Fruit fly (Drosophila melanogaster) whole organism, embryonic: Measurements from ENCODE around the gene CG14015.

Experiments used
- CG12744 ChIP-seq: fragments of 200-800 bp; sonication (Bioruptor generic); optimal IDR thresholded peaks from 2 replicates; lab custom pipeline; 2016; ENCODE audit warnings: missing biosample characterization, missing genetic modification characterization
- CG14710 ChIP-seq: fragments of 200-800 bp; sonication (Bioruptor generic); optimal IDR thresholded peaks from 3 replicates; lab custom pipeline; 2019; ENCODE audit warnings: missing biosample characterization, mild to moderate bottlenecking, missing genetic modification characterization, moderate library complexity
- CG43689 ChIP-seq: fragments of 200-800 bp; sonication (Bioruptor generic); IDR thresholded peaks from 2 replicates; pipeline ENCODE4 v1.3.6; 2022; ENCODE audit warnings: missing biosample characterization, missing genetic modification characterization
- CG5953 ChIP-seq: fragments of 200-800 bp; sonication (Bioruptor generic); IDR thresholded peaks from 2 replicates; pipeline ENCODE4 v1.3.6; 2022; ENCODE audit warnings: missing biosample characterization, missing genetic modification characterization
- Deaf1 ChIP-seq: fragments of 200-800 bp; optimal IDR thresholded peaks from 3 replicates; lab custom pipeline; 2019; ENCODE audit warnings: missing biosample characterization, mild to moderate bottlenecking, missing genetic modification characterization, moderate library complexity
- Hmx ChIP-seq: fragments of 200-800 bp; sonication (Bioruptor generic); optimal IDR thresholded peaks from 2 replicates; lab custom pipeline; 2016; ENCODE audit warnings: missing biosample characterization, missing genetic modification characterization
- Xrp1 ChIP-seq: fragments of 200-800 bp; sonication (Bioruptor generic); IDR thresholded peaks from 2 replicates; pipeline ENCODE4 v1.3.6; 2022; ENCODE audit warnings: missing biosample characterization, missing genetic modification characterization
- chm ChIP-seq: fragments of 200-800 bp; sonication (Bioruptor generic); IDR thresholded peaks from 2 replicates; pipeline ENCODE4 v1.3.6; 2022; ENCODE audit warnings: missing biosample characterization, missing genetic modification characterization
- danr ChIP-seq: fragments of 200-800 bp; sonication (Bioruptor generic); IDR thresholded peaks from 2 replicates; pipeline ENCODE4 v1.3.6; 2022; ENCODE audit warnings: missing biosample characterization, missing genetic modification characterization
- ems ChIP-seq: fragments of 200-800 bp; sonication (Bioruptor generic); optimal IDR thresholded peaks from 3 replicates; lab custom pipeline; 2016; ENCODE audit warnings: missing biosample characterization, missing genetic modification characterization
- gro ChIP-seq: fragments of 200-800 bp; sonication (Bioruptor generic); optimal IDR thresholded peaks from 2 replicates; lab custom pipeline; 2016; ENCODE audit warnings: missing biosample characterization, missing genetic modification characterization
- nom ChIP-seq: fragments of 200-800 bp; sonication (Bioruptor generic); optimal IDR thresholded peaks from 2 replicates; lab custom pipeline; 2017; ENCODE audit warnings: missing biosample characterization, missing genetic modification characterization, mild to moderate bottlenecking, moderate library complexity, missing genetic modification reagents
- sna ChIP-seq: fragments of 200-800 bp; sonication (Bioruptor generic); IDR thresholded peaks from 2 replicates; pipeline ENCODE4 v1.3.6; 2022; ENCODE audit warnings: missing biosample characterization, missing genetic modification characterization; ENCODE audit not compliant: partially characterized antibody
- zf30C ChIP-seq: fragments of 200-800 bp; sonication (Bioruptor generic); optimal IDR thresholded peaks from 3 replicates; lab custom pipeline; 2018; ENCODE audit warnings: missing biosample characterization, mild to moderate bottlenecking, missing genetic modification characterization

DNA sequence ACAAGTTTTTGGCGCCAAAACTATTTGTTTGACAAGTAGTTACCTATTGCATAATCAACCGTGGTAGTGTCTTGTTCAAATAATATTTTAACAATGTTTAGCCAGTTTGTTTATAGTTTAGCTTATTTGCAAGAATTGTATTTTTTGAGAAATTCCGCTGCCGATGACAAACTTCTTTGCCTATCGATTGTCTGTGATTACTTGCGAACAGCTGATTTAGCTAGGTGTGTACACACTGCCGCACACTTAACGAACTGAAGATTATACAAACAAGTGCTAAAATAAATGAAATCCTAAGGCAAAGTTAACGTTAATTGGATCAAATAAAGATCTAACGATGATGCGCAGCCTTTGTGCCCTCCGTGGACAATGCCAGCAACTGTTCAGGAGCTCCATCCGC lies 12.3 kb downstream of the CG14015 start, which contains the start of gene Cox11:
- TF ChIP-seq CG12744 (GFP tag; lab: Kevin White, UChicago), result no peak
- no peak for TF ChIP-seq zf30C (GFP tag; lab: Kevin White, UChicago)
- no peak for TF ChIP-seq danr (GFP tag; lab: Robert Waterston, UW)
- TF ChIP-seq sna (GFP tag; lab: Robert Waterston, UW), result peak; percentile 54; the same call in 1 of the 2 replicates
- TF ChIP-seq Hmx, result no peak
- TF ChIP-seq Deaf1 (tag; lab: Kevin White, UChicago), result no peak
- TF ChIP-seq gro, result no peak
- TF ChIP-seq nom (GFP tag; lab: Kevin White, UChicago), result no peak
- TF ChIP-seq chm (GFP tag; lab: Robert Waterston, UW), result no peak
- TF ChIP-seq CG43689 (GFP tag; lab: Robert Waterston, UW), result no peak
- TF ChIP-seq ems (GFP tag; lab: Kevin White, UChicago), result no peak
- TF ChIP-seq CG5953 (GFP tag; lab: Robert Waterston, UW), result no peak
- peak; percentile 99 for TF ChIP-seq CG14710 (tag; lab: Kevin White, UChicago)
- no peak for TF ChIP-seq Xrp1 (GFP tag; lab: Robert Waterston, UW)
